Worm (Caenorhabditis elegans): ENCODE data around the gene F55G7.5.

DNA sequence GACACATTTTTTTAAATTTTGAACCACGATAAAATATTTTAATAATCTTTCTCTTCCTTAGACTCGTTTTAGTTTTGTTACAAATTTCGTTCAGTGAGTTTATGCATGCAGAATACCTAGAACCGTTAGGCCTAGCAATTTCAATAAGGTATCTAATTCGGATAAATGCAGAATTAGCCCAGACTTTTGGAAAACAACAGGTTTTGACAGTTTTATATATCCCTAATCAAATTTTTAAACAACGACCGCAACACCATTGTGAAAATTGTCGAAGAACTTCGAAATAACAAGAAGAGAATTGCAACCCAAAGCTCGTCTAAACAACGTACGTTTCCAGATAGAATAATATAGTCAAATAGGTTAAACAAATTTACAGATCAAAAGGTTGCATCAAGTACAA, 20.7 kb downstream of the F55G7.5 start, which contains the start of gene Y62H9A.16:
- no peak for TF ChIP-seq ref-1 (GFP tag; conservative IDR thresholded peaks at IDR 0.05)
- TF ChIP-seq med-1 (GFP tag; optimal IDR thresholded peaks at IDR 0.05; ENCODE audit: insufficient read depth): no peak
- TF ChIP-seq cog-1 (tag; optimal IDR thresholded peaks at IDR 0.05): no peak
- TF ChIP-seq flt-1 (GFP tag; IDR thresholded peaks at IDR 0.05): no peak
- no peak for TF ChIP-seq T22C8.4 (GFP tag; IDR thresholded peaks at IDR 0.05)
- TF ChIP-seq ztf-23 (GFP tag; IDR thresholded peaks at IDR 0.05): no peak

Data from whole organism, midembryonic.